Worm (Caenorhabditis elegans) whole organism, early embryonic: ENCODE data around the gene C29F3.7.

Experiments used
- B0310.2 ChIP-seq: sonication (generic microtip); optimal IDR thresholded peaks from 2 replicates; lab custom pipeline; 2016; ENCODE audit warnings: mild to moderate bottlenecking, missing genetic modification characterization, missing compliant biosample characterization
- ama-1 ChIP-seq: fragments of 150-350 bp; optimal IDR thresholded peaks from 2 replicates; lab custom pipeline; 2014
- ceh-13 ChIP-seq: fragments of 200-800 bp; sonication (Bioruptor generic); optimal IDR thresholded peaks from 2 replicates; lab custom pipeline; 2018; ENCODE audit warnings: mild to moderate bottlenecking, missing genetic modification characterization, missing compliant biosample characterization
- ets-7 ChIP-seq: sonication (generic microtip); optimal IDR thresholded peaks from 2 replicates; lab custom pipeline; 2016; ENCODE audit warnings: missing genotype, missing genetic modification characterization, missing compliant biosample characterization
- flt-1 ChIP-seq: fragments of 200-800 bp; sonication (Bioruptor generic); IDR thresholded peaks from 2 replicates; pipeline ENCODE4 v1.3.6; 2022; ENCODE audit warnings: missing genetic modification characterization, missing compliant biosample characterization
- hmbx-1 ChIP-seq: sonication (generic microtip); optimal IDR thresholded peaks from 2 replicates; lab custom pipeline; 2016; ENCODE audit warnings: mild to moderate bottlenecking, missing genetic modification characterization, missing compliant biosample characterization
- hnd-1 ChIP-seq: sonication (generic microtip); optimal IDR thresholded peaks from 2 replicates; lab custom pipeline; 2016; ENCODE audit warnings: missing genetic modification characterization, missing compliant biosample characterization
- sea-1 ChIP-seq: fragments of 200-800 bp; sonication (Bioruptor generic); conservative IDR thresholded peaks from 2 replicates; pipeline ENCODE4 v1.3.6; 2022; ENCODE audit warnings: missing genetic modification characterization, missing compliant biosample characterization
- tbx-11 ChIP-seq: fragments of 200-800 bp; sonication (Bioruptor generic); IDR thresholded peaks from 2 replicates; pipeline ENCODE4 v1.3.6; 2022; ENCODE audit warnings: missing genetic modification characterization, missing compliant biosample characterization
- tbx-37 ChIP-seq: fragments of 200-800 bp; sonication (Bioruptor generic); conservative IDR thresholded peaks from 2 replicates; pipeline ENCODE4 v1.3.6; 2022; ENCODE audit warnings: missing genetic modification reagents, missing genetic modification characterization, missing compliant biosample characterization

ce11 chrV:15352376-15352775, 2.3 kb upstream of the C29F3.7 start, which contains the start of gene srx-58:
- no peak for TF ChIP-seq hmbx-1 (tag; lab: Kevin White, UChicago)
- no peak for TF ChIP-seq flt-1 (GFP tag; lab: Robert Waterston, UW)
- TF ChIP-seq ets-7 (tag; lab: Kevin White, UChicago) = no peak
- TF ChIP-seq ama-1 (lab: Kevin White, UChicago) = no peak
- TF ChIP-seq tbx-37 (GFP tag; lab: Robert Waterston, UW) = no peak
- TF ChIP-seq sea-1 (GFP tag; lab: Robert Waterston, UW) = no peak
- TF ChIP-seq B0310.2 = no peak
- TF ChIP-seq hnd-1 (tag; lab: Kevin White, UChicago) = no peak
- no peak for TF ChIP-seq ceh-13 (GFP tag; lab: Kevin White, UChicago)
- no peak for TF ChIP-seq tbx-11 (GFP tag; lab: Robert Waterston, UW)
